Worm (Caenorhabditis elegans): ENCODE results near the gene mpz-3.

mpz-3 gene

DNA sequence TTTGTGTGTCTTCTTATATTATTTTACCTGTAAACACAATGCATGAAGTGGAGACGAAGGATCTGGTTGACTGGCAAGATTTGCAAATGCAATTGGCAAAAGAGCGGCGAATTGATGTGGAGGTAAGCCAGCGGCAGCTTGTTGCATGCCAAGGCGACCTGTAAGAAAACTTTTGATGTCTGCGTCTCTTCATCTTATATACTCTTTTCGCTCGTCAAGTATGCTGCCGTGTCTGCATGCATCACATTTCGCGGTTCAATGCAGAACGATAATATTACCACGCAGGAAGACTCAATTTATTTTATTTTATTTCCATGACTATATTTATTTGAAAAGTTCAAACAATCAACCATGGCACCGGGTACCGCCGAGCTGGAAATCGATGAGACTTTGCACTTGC is 35.8 kb upstream of the mpz-3 start, which contains the start of gene vps-33.2:
Gene vps-33.2, plus strand, starts transcription at position 244 of the 400 bp plus-strand sequence.
- TF ChIP-seq nhr-2 (tag; optimal IDR thresholded peaks at IDR 0.05) = no peak
- TF ChIP-seq tbx-8 (GFP tag; optimal IDR thresholded peaks at IDR 0.05) = no peak
- no peak for TF ChIP-seq nhr-12 (tag; optimal IDR thresholded peaks at IDR 0.05)
- no peak for TF ChIP-seq ztf-11 (tag; optimal IDR thresholded peaks at IDR 0.05)
- TF ChIP-seq blmp-1 (tag; optimal IDR thresholded peaks at IDR 0.05) = no peak
- no peak for TF ChIP-seq drap-1 (GFP tag; optimal IDR thresholded peaks at IDR 0.05)
- TF ChIP-seq lin-32 (GFP tag; optimal IDR thresholded peaks at IDR 0.05) = no peak
- TF ChIP-seq ceh-43 (GFP tag; optimal IDR thresholded peaks at IDR 0.05) = no peak
- no peak for TF ChIP-seq unc-120 (tag; optimal IDR thresholded peaks at IDR 0.05; ENCODE audit: poor library complexity, severe bottlenecking)
- TF ChIP-seq ces-1 (GFP tag; optimal IDR thresholded peaks at IDR 0.05) = no peak
- TF ChIP-seq sptf-1 (tag; optimal IDR thresholded peaks at IDR 0.05) = no peak
- TF ChIP-seq mls-2 (tag; optimal IDR thresholded peaks at IDR 0.05) = no peak
- peak; percentile 6 for TF ChIP-seq lin-13 (tag; optimal IDR thresholded peaks at IDR 0.05)
- TF ChIP-seq unc-62 (GFP tag; optimal IDR thresholded peaks at IDR 0.05) = no peak
- TF ChIP-seq ham-2 (GFP tag; optimal IDR thresholded peaks at IDR 0.05) = peak; percentile 79
- TF ChIP-seq mab-5 (tag; optimal IDR thresholded peaks at IDR 0.05) = no peak
- TF ChIP-seq snpc-4 (tag; optimal IDR thresholded peaks at IDR 0.05) = no peak
- TF ChIP-seq elt-1 (tag; optimal IDR thresholded peaks at IDR 0.05; ENCODE audit: borderline replicate concordance, insufficient read depth) = no peak
- no peak for TF ChIP-seq hlh-1 (tag; optimal IDR thresholded peaks at IDR 0.05)
- TF ChIP-seq M03D4.4 (tag; optimal IDR thresholded peaks at IDR 0.05) = no peak
- TF ChIP-seq cnd-1 (tag; optimal IDR thresholded peaks at IDR 0.05) = peak; percentile 29
- TF ChIP-seq pha-4 (tag; optimal IDR thresholded peaks at IDR 0.05) = peak; percentile 42
- no peak for TF ChIP-seq unc-39 (tag; optimal IDR thresholded peaks at IDR 0.05)
- TF ChIP-seq nhr-76 (tag; optimal IDR thresholded peaks at IDR 0.05) = no peak
- no peak for TF ChIP-seq zip-8 (tag; optimal IDR thresholded peaks at IDR 0.05)
- TF ChIP-seq ceh-39 (tag; optimal IDR thresholded peaks at IDR 0.05) = peak; percentile 19
- TF ChIP-seq bed-3 (GFP tag; optimal IDR thresholded peaks at IDR 0.05) = no peak
- TF ChIP-seq nhr-237 (tag; optimal IDR thresholded peaks at IDR 0.05) = no peak
- no peak for TF ChIP-seq elt-3 (tag; optimal IDR thresholded peaks at IDR 0.05)
- no peak for TF ChIP-seq sem-2 (GFP tag; optimal IDR thresholded peaks at IDR 0.05)
- TF ChIP-seq ceh-83 (GFP tag; optimal IDR thresholded peaks at IDR 0.05) = no peak
- TF ChIP-seq lsy-2 (tag; optimal IDR thresholded peaks at IDR 0.05) = no peak
- TF ChIP-seq mep-1 (tag; optimal IDR thresholded peaks at IDR 0.05) = no peak
- TF ChIP-seq flh-1 (GFP tag; optimal IDR thresholded peaks at IDR 0.05) = no peak
- TF ChIP-seq nhr-28 (tag; optimal IDR thresholded peaks at IDR 0.05) = no peak

- TF ChIP-seq blmp-1 (tag; optimal IDR thresholded peaks at IDR 0.05) (no peak), hlh-1 (tag; optimal IDR thresholded peaks at IDR 0.05) (no peak), nhr-237 (tag; optimal IDR thresholded peaks at IDR 0.05) (no peak), cnd-1 (tag; optimal IDR thresholded peaks at IDR 0.05) (no peak), zip-8 (tag; optimal IDR thresholded peaks at IDR 0.05) (no peak), ztf-11 (tag; optimal IDR thresholded peaks at IDR 0.05) (no peak)
Measured at ce11 chrII:6598050-6598449, 32.9 kb upstream of the mpz-3 start, which contains the start of gene dnj-8. Gene dnj-8 (minus strand): TSS chrII:6598080.

ce11 chrII:6597507-6597906 is 32.3 kb upstream of the mpz-3 start:
- TF ChIP-seq mls-2 (tag; optimal IDR thresholded peaks at IDR 0.05) (no peak), blmp-1 (tag; optimal IDR thresholded peaks at IDR 0.05) (no peak), mab-5 (tag; optimal IDR thresholded peaks at IDR 0.05) (no peak), ces-1 (GFP tag; optimal IDR thresholded peaks at IDR 0.05) (no peak), ceh-83 (GFP tag; optimal IDR thresholded peaks at IDR 0.05) (no peak), tbx-8 (GFP tag; optimal IDR thresholded peaks at IDR 0.05) (no peak), bed-3 (GFP tag; optimal IDR thresholded peaks at IDR 0.05) (no peak), nhr-2 (tag; optimal IDR thresholded peaks at IDR 0.05) (no peak), mep-1 (tag; optimal IDR thresholded peaks at IDR 0.05) (no peak), elt-1 (tag; optimal IDR thresholded peaks at IDR 0.05; ENCODE audit: borderline replicate concordance, insufficient read depth) (no peak)

ce11 chrII:6594151-6594550 is 29.0 kb upstream of the mpz-3 start, which contains the start of gene aipr-1:
Gene aipr-1 (minus strand): TSS chrII:6594251.
- TF ChIP-seq ztf-11 (tag; optimal IDR thresholded peaks at IDR 0.05) (no peak), unc-39 (tag; optimal IDR thresholded peaks at IDR 0.05) (no peak), elt-1 (tag; optimal IDR thresholded peaks at IDR 0.05; ENCODE audit: borderline replicate concordance, insufficient read depth) (no peak)

All from whole organism, mixed stage, embryonic.